Fruit fly (Drosophila melanogaster) whole organism, embryonic: Measurements from ENCODE around the gene rost.

Experiments used
- B-H1 ChIP-seq: fragments of 200-800 bp; sonication (Bioruptor generic); IDR thresholded peaks from 3 replicates; pipeline ENCODE4 v1.3.6; 2022; ENCODE audit warnings: missing biosample characterization, missing genetic modification characterization
- CG10366 ChIP-seq: fragments of 200-800 bp; sonication (Bioruptor generic); IDR thresholded peaks from 2 replicates; pipeline ENCODE4 v1.3.6; 2022; ENCODE audit warnings: missing biosample characterization, missing genetic modification characterization
- CG1233 ChIP-seq: fragments of 200-800 bp; sonication (Bioruptor generic); optimal IDR thresholded peaks from 4 replicates; lab custom pipeline; 2018; ENCODE audit warnings: missing biosample characterization, mild to moderate bottlenecking, missing genetic modification characterization
- CG12769 ChIP-seq: fragments of 200-800 bp; sonication (Bioruptor generic); optimal IDR thresholded peaks from 2 replicates; lab custom pipeline; 2019; ENCODE audit warnings: missing biosample characterization, mild to moderate bottlenecking, missing genetic modification characterization, moderate library complexity
- CG13424 ChIP-seq: fragments of 200-800 bp; sonication (Bioruptor generic); optimal IDR thresholded peaks from 2 replicates; lab custom pipeline; 2019; ENCODE audit warnings: missing biosample characterization, mild to moderate bottlenecking, missing genetic modification characterization, moderate library complexity
- CG13894 ChIP-seq: fragments of 200-800 bp; sonication (Bioruptor generic); optimal IDR thresholded peaks from 3 replicates; lab custom pipeline; 2018; ENCODE audit warnings: missing biosample characterization, mild to moderate bottlenecking, missing genetic modification characterization, moderate library complexity
- CG1647 ChIP-seq: fragments of 200-800 bp; sonication (Bioruptor generic); optimal IDR thresholded peaks from 3 replicates; lab custom pipeline; 2016; ENCODE audit warnings: missing biosample characterization, missing genetic modification characterization
- CG2678 ChIP-seq: fragments of 200-800 bp; sonication (Bioruptor generic); optimal IDR thresholded peaks from 3 replicates; lab custom pipeline; 2019; ENCODE audit warnings: missing biosample characterization, mild to moderate bottlenecking, missing genetic modification characterization, moderate library complexity
- CG31441 ChIP-seq: fragments of 200-800 bp; sonication (Bioruptor generic); IDR thresholded peaks from 2 replicates; pipeline ENCODE4 v1.3.6; 2022; ENCODE audit warnings: missing biosample characterization, missing genetic modification characterization
- CG34376 ChIP-seq: fragments of 200-800 bp; sonication (Bioruptor generic); optimal IDR thresholded peaks from 2 replicates; lab custom pipeline; 2018; ENCODE audit warnings: missing biosample characterization, mild to moderate bottlenecking, missing genetic modification characterization
- CG4617 ChIP-seq: fragments of 200-800 bp; sonication (Bioruptor generic); optimal IDR thresholded peaks from 3 replicates; lab custom pipeline; 2016; ENCODE audit warnings: missing biosample characterization, missing genetic modification characterization, borderline replicate concordance
- CG5245 ChIP-seq: fragments of 200-800 bp; sonication (Bioruptor generic); optimal IDR thresholded peaks from 3 replicates; lab custom pipeline; 2016; ENCODE audit warnings: missing biosample characterization, missing genetic modification characterization
- CG6175 ChIP-seq: fragments of 200-800 bp; sonication (Bioruptor generic); IDR thresholded peaks from 3 replicates; pipeline ENCODE4 v1.3.6; 2022; ENCODE audit warnings: missing biosample characterization, missing genetic modification characterization
- CkIIα-i1 ChIP-seq: fragments of 200-800 bp; sonication (Bioruptor generic); IDR thresholded peaks from 2 replicates; pipeline ENCODE4 v1.3.6; 2022; ENCODE audit warnings: missing biosample characterization, missing genetic modification characterization
- CoRest ChIP-seq: fragments of 200-800 bp; sonication (Bioruptor generic); optimal IDR thresholded peaks from 3 replicates; lab custom pipeline; 2018; ENCODE audit warnings: missing biosample characterization, mild to moderate bottlenecking, missing genetic modification characterization, moderate library complexity
- HLH54F ChIP-seq: fragments of 200-800 bp; sonication (Bioruptor generic); optimal IDR thresholded peaks from 3 replicates; lab custom pipeline; 2016; ENCODE audit warnings: missing biosample characterization, missing genetic modification characterization
- Lpt ChIP-seq: fragments of >200 bp; optimal IDR thresholded peaks from 2 replicates; lab custom pipeline; 2018; ENCODE audit warnings: missing biosample characterization, missing genetic modification characterization
- Meics ChIP-seq: fragments of 200-800 bp; sonication (Bioruptor generic); optimal IDR thresholded peaks from 2 replicates; lab custom pipeline; 2017; ENCODE audit warnings: missing biosample characterization, mild to moderate bottlenecking, missing genetic modification characterization
- Mes4 ChIP-seq: fragments of 200-800 bp; sonication (Bioruptor generic); optimal IDR thresholded peaks from 2 replicates; lab custom pipeline; 2016; ENCODE audit warnings: missing biosample characterization, missing genetic modification characterization
- Mrtf ChIP-seq: fragments of 200-800 bp; sonication (Bioruptor generic); IDR thresholded peaks from 3 replicates; pipeline ENCODE4 v1.3.6; 2022; ENCODE audit warnings: missing biosample characterization, missing genetic modification characterization
- Myb ChIP-seq: fragments of 200-800 bp; sonication (Bioruptor generic); optimal IDR thresholded peaks from 2 replicates; lab custom pipeline; 2016; ENCODE audit warnings: missing biosample characterization, missing genetic modification characterization
- NK7.1 ChIP-seq: fragments of 200-800 bp; sonication (Bioruptor generic); optimal IDR thresholded peaks from 3 replicates; lab custom pipeline; 2016; ENCODE audit warnings: missing biosample characterization, missing genetic modification characterization
- Sry-δ ChIP-seq: fragments of 200-800 bp; sonication (Bioruptor generic); optimal IDR thresholded peaks from 2 replicates; lab custom pipeline; 2016; ENCODE audit warnings: missing biosample characterization, missing genetic modification characterization
- Trl ChIP-seq, 3 experiments: fragments of >200 bp in 2 of 3; fragments of 200-800 bp in 1 of 3; sonication (Bioruptor generic) in 1 of 3; optimal IDR thresholded peaks; 2 replicates in 1 of 3; 3 replicates in 2 of 3; lab custom pipeline; 2016 to 2017; ENCODE audit warnings: missing biosample characterization in 1 of 3, missing genetic modification characterization in 1 of 3
- ato ChIP-seq: fragments of 200-800 bp; sonication (Bioruptor generic); IDR thresholded peaks from 2 replicates; pipeline ENCODE4 v1.3.6; 2022; ENCODE audit warnings: missing biosample characterization, missing genetic modification characterization; ENCODE audit not compliant: partially characterized antibody
- bbx ChIP-seq: fragments of 200-800 bp; sonication (Bioruptor generic); IDR thresholded peaks from 2 replicates; pipeline ENCODE4 v1.3.6; 2022; ENCODE audit warnings: missing biosample characterization, missing genetic modification characterization; ENCODE audit not compliant: partially characterized antibody
- bcd ChIP-seq: fragments of 200-800 bp; sonication (Bioruptor generic); optimal IDR thresholded peaks from 2 replicates; lab custom pipeline; 2017; ENCODE audit warnings: missing biosample characterization, mild to moderate bottlenecking, missing genetic modification characterization
- caup ChIP-seq: fragments of 200-800 bp; sonication (Bioruptor generic); optimal IDR thresholded peaks from 3 replicates; lab custom pipeline; 2017; ENCODE audit warnings: missing biosample characterization, mild to moderate bottlenecking, missing genetic modification characterization, moderate library complexity; ENCODE audit not compliant: severe bottlenecking
- cwo ChIP-seq: fragments of 200-800 bp; sonication (Bioruptor generic); optimal IDR thresholded peaks from 3 replicates; lab custom pipeline; 2017; ENCODE audit warnings: missing biosample characterization, missing genetic modification characterization, mild to moderate bottlenecking, moderate library complexity, missing genetic modification reagents
- dm ChIP-seq: fragments of 200-800 bp; sonication (Bioruptor generic); optimal IDR thresholded peaks from 3 replicates; lab custom pipeline; 2016; ENCODE audit warnings: missing biosample characterization, missing genetic modification characterization
- dysf ChIP-seq: fragments of 200-800 bp; sonication (Bioruptor generic); IDR thresholded peaks from 3 replicates; pipeline ENCODE4 v1.3.6; 2022; ENCODE audit warnings: missing biosample characterization, missing genetic modification characterization
- ewg ChIP-seq: fragments of 200-800 bp; sonication (Bioruptor generic); optimal IDR thresholded peaks from 3 replicates; lab custom pipeline; 2017; ENCODE audit warnings: mild to moderate bottlenecking, missing biosample characterization, missing genetic modification reagents, missing genetic modification characterization
- gsb ChIP-seq: fragments of 200-800 bp; sonication (Bioruptor generic); IDR thresholded peaks from 2 replicates; pipeline ENCODE4 v1.3.6; 2022; ENCODE audit warnings: missing biosample characterization, missing genetic modification characterization
- h ChIP-seq: fragments of >200 bp; optimal IDR thresholded peaks from 2 replicates; lab custom pipeline; 2017
- kah ChIP-seq: fragments of 200-800 bp; sonication (Bioruptor generic); optimal IDR thresholded peaks from 2 replicates; lab custom pipeline; 2018; ENCODE audit warnings: missing biosample characterization, mild to moderate bottlenecking, missing genetic modification characterization
- maf-S ChIP-seq: fragments of 200-800 bp; sonication (Bioruptor generic); optimal IDR thresholded peaks from 2 replicates; lab custom pipeline; 2016; ENCODE audit warnings: missing biosample characterization, missing genetic modification characterization
- mam ChIP-seq: fragments of 200-800 bp; sonication (Bioruptor generic); optimal IDR thresholded peaks from 3 replicates; lab custom pipeline; 2016; ENCODE audit warnings: missing biosample characterization, missing genetic modification characterization
- org-1 ChIP-seq: fragments of 200-800 bp; sonication (Bioruptor generic); optimal IDR thresholded peaks from 2 replicates; lab custom pipeline; 2017; ENCODE audit warnings: missing biosample characterization, missing genetic modification characterization
- otp ChIP-seq: fragments of 200-800 bp; sonication (Bioruptor generic); IDR thresholded peaks from 3 replicates; pipeline ENCODE4, ENCODE4 v1.3.6; 2022; ENCODE audit warnings: missing biosample characterization, missing genetic modification characterization
- pan ChIP-seq, 4 experiments: fragments of >200 bp in 3 of 4; fragments of 200-800 bp in 1 of 4; sonication (Bioruptor generic) in 1 of 4; optimal IDR thresholded peaks in 3 of 4; IDR thresholded peaks in 1 of 4; 2 replicates each; pipeline versions ENCODE4 v1.3.6 to Lab custom; 2017 to 2022; ENCODE audit warnings: missing biosample characterization in 2 of 4, missing genetic modification characterization in 2 of 4, mixed read lengths in 1 of 4
- pho ChIP-seq: fragments of 200-800 bp; sonication (Bioruptor generic); optimal IDR thresholded peaks from 2 replicates; lab custom pipeline; 2016; ENCODE audit warnings: missing biosample characterization, missing genetic modification characterization
- sc ChIP-seq, 3 experiments: fragments of >200 bp in 2 of 3; fragments of 200-800 bp in 1 of 3; sonication (Bioruptor generic) in 1 of 3; optimal IDR thresholded peaks; 2 replicates in 2 of 3; 3 replicates in 1 of 3; lab custom pipeline; 2017; ENCODE audit warnings: mild to moderate bottlenecking in 1 of 3, missing biosample characterization in 1 of 3, missing genetic modification characterization in 1 of 3, missing genetic modification reagents in 1 of 3
- stc ChIP-seq: fragments of 200-800 bp; sonication (Bioruptor generic); IDR thresholded peaks from 2 replicates; pipeline ENCODE4 v1.3.6; 2022; ENCODE audit warnings: missing biosample characterization, missing genetic modification characterization
- twi ChIP-seq: fragments of 200-800 bp; optimal IDR thresholded peaks from 2 replicates; lab custom pipeline; 2019; ENCODE audit warnings: missing biosample characterization, mild to moderate bottlenecking, missing genetic modification characterization, moderate library complexity
- usp ChIP-seq: fragments of >200 bp; optimal IDR thresholded peaks from 2 replicates; lab custom pipeline; 2017; ENCODE audit warnings: missing biosample characterization, missing genetic modification characterization
- wor ChIP-seq: fragments of 200-800 bp; sonication (Bioruptor generic); IDR thresholded peaks from 2 replicates; pipeline ENCODE4 v1.3.6; 2022; ENCODE audit warnings: missing biosample characterization, missing genetic modification characterization
- z ChIP-seq: fragments of 200-800 bp; sonication (Bioruptor generic); IDR thresholded peaks from 3 replicates; pipeline ENCODE4 v1.3.6; 2022; ENCODE audit warnings: missing biosample characterization, missing genetic modification characterization
- zen2 ChIP-seq: fragments of 200-800 bp; sonication (Bioruptor generic); IDR thresholded peaks from 3 replicates; pipeline ENCODE4 v1.3.6; 2022; ENCODE audit warnings: missing biosample characterization, missing genetic modification characterization; ENCODE audit not compliant: partially characterized antibody

rost gene

DNA sequence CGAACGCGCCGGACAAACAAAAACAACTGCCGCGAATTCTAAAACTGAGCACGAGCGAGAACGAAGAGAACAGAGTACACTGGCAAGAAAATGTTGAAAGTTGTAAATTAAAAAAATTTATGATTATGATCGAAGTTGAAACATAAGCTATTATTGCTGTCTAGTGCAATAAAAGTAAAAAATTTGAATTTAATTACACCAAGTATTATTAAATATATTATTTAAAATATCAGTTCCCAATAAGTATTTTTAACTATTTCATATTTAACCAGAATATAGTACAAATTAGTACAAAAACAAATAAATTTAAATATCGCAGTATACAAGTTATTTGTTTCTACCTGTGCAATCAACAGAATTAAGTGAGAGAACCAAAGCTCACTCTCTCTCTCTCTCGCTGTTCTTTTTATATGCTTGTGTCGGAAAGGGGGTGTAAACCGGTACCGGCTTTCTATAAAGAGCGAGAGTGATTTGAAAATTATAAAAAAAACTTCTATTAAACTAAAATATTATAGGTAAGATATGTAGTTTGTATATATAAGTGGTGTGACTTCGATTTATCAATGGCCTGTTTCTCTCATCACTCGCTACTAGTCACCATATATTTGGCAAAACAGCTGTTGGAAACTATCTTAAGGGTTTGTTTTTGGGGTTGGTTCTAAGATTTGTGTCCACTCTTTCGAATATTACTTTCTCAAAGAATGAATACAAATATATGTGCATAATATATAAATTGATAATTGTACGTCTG, 38.0 kb downstream of the rost start, which contains the start of gene C1GalTA (continued):
- TF ChIP-seq Trl (optimal IDR thresholded peaks at IDR 0.05; lab: Kevin White, UChicago) (peak; percentile 79 to 92), Trl (GFP tag; optimal IDR thresholded peaks at IDR 0.05; lab: Kevin White, UChicago) (peak; percentile 67), caup (GFP tag; lab: Kevin White, UChicago) (peak; percentile 96), bcd (GFP tag; lab: Kevin White, UChicago) (peak; percentile 97), NK7.1 (GFP tag; lab: Kevin White, UChicago) (peak; percentile 43), wor (GFP tag; lab: Robert Waterston, UW) (peak; percentile 90), HLH54F (peak; percentile 48), CG13894 (tag; lab: Kevin White, UChicago) (peak; percentile 96), kah (GFP tag; lab: Kevin White, UChicago) (peak; percentile 95), Sry-δ (GFP tag; lab: Kevin White, UChicago) (no peak), CG12769 (tag; lab: Kevin White, UChicago) (peak; percentile 61), CG5245 (peak; percentile 84), CG34376 (GFP tag; lab: Kevin White, UChicago) (peak; percentile 93), otp (peak; percentile 68; the same call in 1 of the 3 replicates), CG31441 (GFP tag; lab: Robert Waterston, UW) (peak; percentile 100), usp (no peak), CG2678 (tag; lab: Kevin White, UChicago) (peak; percentile 100), ato (no peak), z (GFP tag; lab: Robert Waterston, UW) (no peak), Mrtf (peak; percentile 90; the same call in 2 of the 3 replicates), pho (GFP tag; lab: Kevin White, UChicago) (peak; percentile 67), stc (GFP tag; lab: Robert Waterston, UW) (peak; percentile 96), CG1647 (GFP tag; lab: Kevin White, UChicago) (peak; percentile 36), CG4617 (GFP tag; lab: Kevin White, UChicago) (peak; percentile 81), org-1 (GFP tag; lab: Kevin White, UChicago) (peak; percentile 95), CkIIα-i1 (no peak), CG6175 (peak; percentile 80), Myb (peak; percentile 38), zen2 (GFP tag; lab: Robert Waterston, UW) (no peak), CoRest (peak; percentile 100), B-H1 (peak; percentile 92), sc (optimal IDR thresholded peaks at IDR 0.05; lab: Kevin White, UChicago) (no peak), sc (GFP tag; optimal IDR thresholded peaks at IDR 0.05; lab: Kevin White, UChicago) (peak; percentile 97), ewg (GFP tag; lab: Kevin White, UChicago) (peak; percentile 92), CG1233 (GFP tag; lab: Kevin White, UChicago) (peak; percentile 98), Mes4 (peak; percentile 57), CG10366 (GFP tag; lab: Robert Waterston, UW) (peak; percentile 90), maf-S (peak; percentile 21), CG13424 (tag; lab: Kevin White, UChicago) (peak; percentile 99), h (lab: Kevin White, UChicago) (no peak), dm (GFP tag; lab: Kevin White, UChicago) (peak; percentile 55), twi (tag; lab: Kevin White, UChicago) (peak; percentile 98), bbx (no peak), gsb (GFP tag; lab: Robert Waterston, UW) (peak; percentile 93), pan (optimal IDR thresholded peaks at IDR 0.05; lab: Kevin White, UChicago) (no peak), pan (GFP tag; optimal IDR thresholded peaks at IDR 0.05 in 1 of 2, IDR thresholded peaks at IDR 0.05 in 1 of 2) (peak in 1 of 2 experiments; percentile 97), mam (GFP tag; lab: Kevin White, UChicago) (peak; percentile 56), Lpt (GFP tag; lab: Kevin White, UChicago) (no peak), cwo (GFP tag; lab: Kevin White, UChicago) (peak; percentile 98), dysf (peak; percentile 98), Meics (GFP tag; lab: Kevin White, UChicago) (peak; percentile 99)
